Worm (Caenorhabditis elegans) whole organism, late embryonic: ENCODE measurements around the gene C45G9.12.

Source experiments
- C08G9.2 ChIP-seq: sonication (generic microtip); optimal IDR thresholded peaks from 2 replicates; lab custom pipeline; 2016; ENCODE audit warnings: mild to moderate bottlenecking, missing genetic modification characterization, moderate library complexity, missing compliant biosample characterization
- ceh-22 ChIP-seq: sonication (generic microtip); optimal IDR thresholded peaks from 2 replicates; lab custom pipeline; 2017; ENCODE audit warnings: missing biosample characterization, missing genetic modification characterization
- ceh-34 ChIP-seq: sonication (generic microtip); optimal IDR thresholded peaks from 2 replicates; lab custom pipeline; 2016; ENCODE audit warnings: mild to moderate bottlenecking, missing genetic modification characterization, missing compliant biosample characterization
- ceh-48 ChIP-seq: sonication (generic microtip); optimal IDR thresholded peaks from 2 replicates; lab custom pipeline; 2016; ENCODE audit warnings: missing genetic modification characterization, inconsistent platforms, missing compliant biosample characterization
- ceh-9 ChIP-seq: sonication (generic microtip); optimal IDR thresholded peaks from 2 replicates; lab custom pipeline; 2016; ENCODE audit warnings: mild to moderate bottlenecking, missing genetic modification characterization, inconsistent platforms, missing compliant biosample characterization
- dmd-4 ChIP-seq: sonication (generic microtip); optimal IDR thresholded peaks from 2 replicates; lab custom pipeline; 2016; ENCODE audit warnings: borderline replicate concordance, missing genetic modification characterization, missing compliant biosample characterization
- elt-2 ChIP-seq: sonication (generic microtip); optimal IDR thresholded peaks from 2 replicates; lab custom pipeline; 2016; ENCODE audit warnings: missing genetic modification reagents, missing genetic modification characterization, missing compliant biosample characterization
- elt-4 ChIP-seq: sonication (generic microtip); optimal IDR thresholded peaks from 2 replicates; lab custom pipeline; 2016; ENCODE audit warnings: missing genetic modification characterization, missing compliant biosample characterization
- fkh-10 ChIP-seq: fragments of 150-350 bp; optimal IDR thresholded peaks from 2 replicates; lab custom pipeline; 2014; ENCODE audit warnings: missing biosample characterization, missing genetic modification reagents, missing genetic modification characterization
- lim-6 ChIP-seq: sonication (generic microtip); optimal IDR thresholded peaks from 2 replicates; lab custom pipeline; 2016; ENCODE audit warnings: missing genetic modification characterization, missing compliant biosample characterization
- pag-3 ChIP-seq: sonication (generic microtip); optimal IDR thresholded peaks from 2 replicates; lab custom pipeline; 2016; ENCODE audit warnings: missing compliant biosample characterization, missing genetic modification characterization, borderline replicate concordance
- sox-2 ChIP-seq: fragments of 200-800 bp; sonication (Bioruptor generic); IDR thresholded peaks from 2 replicates; pipeline ENCODE4 v1.3.6; 2022; ENCODE audit warnings: missing genetic modification reagents, missing genetic modification characterization, missing compliant biosample characterization

DNA sequence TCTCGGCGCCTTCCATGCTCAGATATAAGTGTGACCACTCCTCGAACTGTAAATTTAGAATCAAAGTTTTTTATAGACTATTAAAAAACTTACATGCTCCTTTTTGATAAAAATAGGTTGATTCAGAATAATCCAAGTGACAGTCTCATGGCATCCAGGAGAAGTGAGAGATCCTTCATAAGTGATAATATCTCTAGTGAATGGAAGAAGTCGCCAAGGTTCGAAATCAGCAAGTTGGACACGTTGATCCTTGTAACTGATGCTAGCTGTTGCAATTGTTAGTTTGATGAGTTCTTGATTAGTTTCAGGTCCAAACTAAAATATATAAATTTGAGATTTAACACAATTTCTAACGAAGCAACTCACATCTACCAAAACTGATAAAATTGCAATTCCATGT, 11.9 kb upstream of the C45G9.12 start:
- no peak for TF ChIP-seq elt-4 (tag; lab: Kevin White, UChicago)
- TF ChIP-seq lim-6 = no peak
- TF ChIP-seq dmd-4 (tag; lab: Kevin White, UChicago) = no peak
- TF ChIP-seq ceh-34 (tag; lab: Kevin White, UChicago) = no peak
- TF ChIP-seq sox-2 (GFP tag; lab: Robert Waterston, UW) = no peak
- TF ChIP-seq fkh-10 (GFP tag; lab: Kevin White, UChicago) = no peak
- no peak for TF ChIP-seq pag-3 (tag; lab: Kevin White, UChicago)
- TF ChIP-seq C08G9.2 = no peak
- TF ChIP-seq ceh-22 (tag; lab: Kevin White, UChicago) = no peak
- no peak for TF ChIP-seq ceh-48
- TF ChIP-seq elt-2 (tag; lab: Kevin White, UChicago) = no peak
- TF ChIP-seq ceh-9 (tag; lab: Kevin White, UChicago) = no peak
